Worm (Caenorhabditis elegans) whole organism, early embryonic: ENCODE measurements around the gene bre-5.

ENCODE experiments used
- ama-1 ChIP-seq: fragments of 150-350 bp; optimal IDR thresholded peaks from 2 replicates; lab custom pipeline; 2014
- pes-1 ChIP-seq: fragments of 200-800 bp; sonication (Bioruptor generic); IDR thresholded peaks from 2 replicates; pipeline ENCODE4 v1.3.6; 2022; ENCODE audit warnings: missing genetic modification reagents, missing genetic modification characterization, missing compliant biosample characterization
- sea-1 ChIP-seq: fragments of 200-800 bp; sonication (Bioruptor generic); conservative IDR thresholded peaks from 2 replicates; pipeline ENCODE4 v1.3.6; 2022; ENCODE audit warnings: missing genetic modification characterization, missing compliant biosample characterization
- tbx-11 ChIP-seq: fragments of 200-800 bp; sonication (Bioruptor generic); IDR thresholded peaks from 2 replicates; pipeline ENCODE4 v1.3.6; 2022; ENCODE audit warnings: missing genetic modification characterization, missing compliant biosample characterization

- TF ChIP-seq pes-1 (GFP tag; lab: Robert Waterston, UW): no peak
- no peak for TF ChIP-seq sea-1
- TF ChIP-seq ama-1 (lab: Kevin White, UChicago): no peak
- TF ChIP-seq tbx-11 (GFP tag; lab: Robert Waterston, UW): no peak
Measured at ce11 chrIV:12021360-12021759, 29.7 kb downstream of the bre-5 start.
